Worm (Caenorhabditis elegans) whole organism, mixed stage, embryonic: Measurements from ENCODE around the gene rpl-5.

ENCODE experiments used
- M03D4.4 ChIP-seq: sonication (generic microtip); optimal IDR thresholded peaks from 2 replicates; lab custom pipeline; 2017; ENCODE audit warnings: mild to moderate bottlenecking, missing genetic modification characterization, missing compliant biosample characterization
- bed-3 ChIP-seq: fragments of 200-800 bp; sonication (Bioruptor generic); optimal IDR thresholded peaks from 3 replicates; lab custom pipeline; 2018; ENCODE audit warnings: mild to moderate bottlenecking, missing genetic modification characterization, moderate library complexity, missing compliant biosample characterization
- blmp-1 ChIP-seq: fragments of 150-350 bp; optimal IDR thresholded peaks from 2 replicates; lab custom pipeline; 2014; ENCODE audit warnings: missing biosample characterization, missing genetic modification characterization
- ceh-39 ChIP-seq: fragments of 150-350 bp; optimal IDR thresholded peaks from 2 replicates; lab custom pipeline; 2014; ENCODE audit warnings: missing biosample characterization, missing genetic modification characterization
- ceh-43 ChIP-seq: fragments of 200-800 bp; sonication (Bioruptor generic); optimal IDR thresholded peaks from 2 replicates; lab custom pipeline; 2018; ENCODE audit warnings: mild to moderate bottlenecking, missing genetic modification characterization, moderate library complexity, missing compliant biosample characterization
- ces-1 ChIP-seq: fragments of 150-350 bp; optimal IDR thresholded peaks from 2 replicates; lab custom pipeline; 2014; ENCODE audit warnings: missing biosample characterization, missing genetic modification reagents, missing genetic modification characterization
- cnd-1 ChIP-seq: fragments of 200-800 bp; sonication (Bioruptor generic); optimal IDR thresholded peaks from 2 replicates; lab custom pipeline; 2018; ENCODE audit warnings: mild to moderate bottlenecking, missing genetic modification characterization, missing compliant biosample characterization
- drap-1 ChIP-seq: fragments of 200-800 bp; sonication (Bioruptor generic); optimal IDR thresholded peaks from 3 replicates; lab custom pipeline; 2018; ENCODE audit warnings: mild to moderate bottlenecking, missing genetic modification characterization, missing compliant biosample characterization
- elt-1 ChIP-seq: sonication (generic microtip); optimal IDR thresholded peaks from 2 replicates; lab custom pipeline; 2017; ENCODE audit warnings: missing genetic modification characterization, mild to moderate bottlenecking, missing compliant biosample characterization, antibody characterized with exemption, moderate library complexity, borderline replicate concordance; ENCODE audit not compliant: insufficient read depth
- elt-3 ChIP-seq: fragments of 150-350 bp; optimal IDR thresholded peaks from 2 replicates; lab custom pipeline; 2014; ENCODE audit warnings: missing biosample characterization, missing genetic modification characterization
- flh-1 ChIP-seq: fragments of 200-800 bp; sonication (Bioruptor generic); optimal IDR thresholded peaks from 2 replicates; lab custom pipeline; 2018; ENCODE audit warnings: mild to moderate bottlenecking, missing genetic modification characterization, moderate library complexity, missing compliant biosample characterization
- ham-2 ChIP-seq: fragments of 200-800 bp; sonication (Bioruptor generic); optimal IDR thresholded peaks from 2 replicates; lab custom pipeline; 2018; ENCODE audit warnings: mild to moderate bottlenecking, missing genetic modification characterization, missing compliant biosample characterization
- hlh-1 ChIP-seq: fragments of 150-350 bp; optimal IDR thresholded peaks from 2 replicates; lab custom pipeline; 2014; ENCODE audit warnings: missing biosample characterization, missing genetic modification reagents, missing genetic modification characterization
- lin-32 ChIP-seq: fragments of 200-800 bp; sonication (Bioruptor generic); optimal IDR thresholded peaks from 2 replicates; lab custom pipeline; 2018; ENCODE audit warnings: mild to moderate bottlenecking, missing genetic modification characterization, missing compliant biosample characterization
- lsy-2 ChIP-seq: fragments of 150-350 bp; optimal IDR thresholded peaks from 2 replicates; lab custom pipeline; 2014; ENCODE audit warnings: missing biosample characterization, missing genetic modification characterization
- mab-5 ChIP-seq: fragments of 150-350 bp; optimal IDR thresholded peaks from 2 replicates; lab custom pipeline; 2014; ENCODE audit warnings: missing biosample characterization, missing genetic modification characterization
- mep-1 ChIP-seq: fragments of 150-350 bp; optimal IDR thresholded peaks from 2 replicates; lab custom pipeline; 2017; ENCODE audit warnings: missing biosample characterization, missing genetic modification reagents, missing genetic modification characterization, inconsistent platforms
- mls-2 ChIP-seq: sonication (generic microtip); optimal IDR thresholded peaks from 2 replicates; lab custom pipeline; 2016; ENCODE audit warnings: mild to moderate bottlenecking, missing genetic modification characterization, moderate library complexity, missing compliant biosample characterization
- nhr-2 ChIP-seq: fragments of 150-350 bp; optimal IDR thresholded peaks from 2 replicates; lab custom pipeline; 2014; ENCODE audit warnings: missing biosample characterization, missing genetic modification characterization
- nhr-237 ChIP-seq: fragments of 150-350 bp; optimal IDR thresholded peaks from 2 replicates; lab custom pipeline; 2014; ENCODE audit warnings: missing biosample characterization, missing genetic modification characterization
- pha-4 ChIP-seq: fragments of 150-350 bp; optimal IDR thresholded peaks from 2 replicates; lab custom pipeline; 2018; ENCODE audit warnings: missing biosample characterization, missing genetic modification reagents, missing genetic modification characterization
- sem-2 ChIP-seq: fragments of 200-800 bp; sonication (Bioruptor generic); optimal IDR thresholded peaks from 2 replicates; lab custom pipeline; 2018; ENCODE audit warnings: mild to moderate bottlenecking, missing genetic modification characterization, missing compliant biosample characterization
- snpc-4 ChIP-seq: fragments of 150-350 bp; optimal IDR thresholded peaks from 2 replicates; lab custom pipeline; 2014; ENCODE audit warnings: missing biosample characterization, missing genetic modification characterization
- sptf-1 ChIP-seq: sonication (generic microtip); optimal IDR thresholded peaks from 2 replicates; lab custom pipeline; 2017; ENCODE audit warnings: mild to moderate bottlenecking, missing genetic modification characterization, moderate library complexity, missing compliant biosample characterization
- tbx-8 ChIP-seq: fragments of 200-800 bp; sonication (Bioruptor generic); optimal IDR thresholded peaks from 2 replicates; lab custom pipeline; 2018; ENCODE audit warnings: mild to moderate bottlenecking, missing genetic modification characterization, moderate library complexity, missing compliant biosample characterization
- unc-120 ChIP-seq: sonication (generic microtip); optimal IDR thresholded peaks from 2 replicates; lab custom pipeline; 2017; ENCODE audit warnings: missing genetic modification characterization, missing compliant biosample characterization; ENCODE audit not compliant: poor library complexity, severe bottlenecking
- unc-39 ChIP-seq: fragments of 150-350 bp; optimal IDR thresholded peaks from 2 replicates; lab custom pipeline; 2014; ENCODE audit warnings: missing biosample characterization, missing genetic modification characterization
- zip-8 ChIP-seq: fragments of 150-350 bp; optimal IDR thresholded peaks from 2 replicates; lab custom pipeline; 2014; ENCODE audit warnings: missing biosample characterization, missing genetic modification characterization
- ztf-11 ChIP-seq: fragments of 150-350 bp; optimal IDR thresholded peaks from 2 replicates; lab custom pipeline; 2014; ENCODE audit warnings: missing biosample characterization, missing genetic modification characterization

rpl-5 gene

ce11 chrII:8593840-8594625 lies 24.3 kb downstream of the rpl-5 start, which contains the start of gene aptf-3:
Gene aptf-3, plus strand, starts transcription at chrII:8594190.
- TF ChIP-seq unc-120 (tag; lab: Kevin White, UChicago) = no peak

- TF ChIP-seq elt-1 (no peak), mab-5 (no peak), unc-39 (tag; lab: Kevin White, UChicago) (no peak), sem-2 (GFP tag; lab: Kevin White, UChicago) (no peak), tbx-8 (GFP tag; lab: Kevin White, UChicago) (no peak), mep-1 (tag; lab: Kevin White, UChicago) (no peak)
- TF ChIP-seq, all 35 proteins: peak for 0
Measured at ce11 chrII:8599214-8599613, 29.5 kb downstream of the rpl-5 start, which contains the start of gene F28C6.5. Gene F28C6.5, plus strand, starts transcription at chrII:8599514.

- TF ChIP-seq M03D4.4 (tag; lab: Kevin White, UChicago) (no peak), sptf-1 (tag; lab: Kevin White, UChicago) (no peak), mab-5 (no peak), ztf-11 (no peak), bed-3 (GFP tag; lab: Kevin White, UChicago) (no peak), mls-2 (tag; lab: Kevin White, UChicago) (no peak), pha-4 (tag; lab: Kevin White, UChicago) (no peak), elt-1 (no peak), lin-32 (GFP tag; lab: Kevin White, UChicago) (no peak), nhr-2 (tag; lab: Kevin White, UChicago) (no peak), flh-1 (GFP tag; lab: Kevin White, UChicago) (no peak), mep-1 (tag; lab: Kevin White, UChicago) (no peak), drap-1 (no peak), ces-1 (GFP tag; lab: Kevin White, UChicago) (no peak), sem-2 (GFP tag; lab: Kevin White, UChicago) (no peak), snpc-4 (tag; lab: Kevin White, UChicago) (no peak), elt-3 (tag; lab: Kevin White, UChicago) (no peak), ceh-43 (no peak), ham-2 (GFP tag; lab: Kevin White, UChicago) (no peak), cnd-1 (no peak)
Measured at ce11 chrII:8600165-8600564, 30.4 kb downstream of the rpl-5 start, which contains the start of gene pigg-1. Gene pigg-1, minus strand, starts transcription at chrII:8600265.

ce11 chrII:8602337-8602944 lies 32.7 kb downstream of the rpl-5 start, which contains the start of the genes cpf-1 and rpl-26:
Gene cpf-1, minus strand, starts transcription at chrII:8602440.
Gene rpl-26, plus strand, starts transcription at chrII:8602785.
- TF ChIP-seq ces-1 (GFP tag; lab: Kevin White, UChicago) (peak; percentile 49), mep-1 (tag; lab: Kevin White, UChicago) (peak; percentile 74), pha-4 (tag; lab: Kevin White, UChicago) (peak; percentile 32), lsy-2 (tag; lab: Kevin White, UChicago) (peak; percentile 78), ceh-43 (no peak), nhr-237 (tag; lab: Kevin White, UChicago) (peak; percentile 54), hlh-1 (tag; lab: Kevin White, UChicago) (peak; percentile 1), unc-39 (tag; lab: Kevin White, UChicago) (no peak), snpc-4 (tag; lab: Kevin White, UChicago) (no peak), zip-8 (tag; lab: Kevin White, UChicago) (no peak), ceh-39 (peak; percentile 7)

ce11 chrII:8603567-8604359 lies 34.0 kb downstream of the rpl-5 start, which contains the start of gene suf-1:
Gene suf-1, plus strand, starts transcription at chrII:8603846.
- TF ChIP-seq ces-1 (GFP tag; lab: Kevin White, UChicago) (peak; percentile 62), cnd-1 (no peak), lsy-2 (tag; lab: Kevin White, UChicago) (peak; percentile 33), elt-3 (tag; lab: Kevin White, UChicago) (no peak), blmp-1 (tag; lab: Kevin White, UChicago) (no peak)
